Worm (Caenorhabditis elegans) whole organism, midembryonic: ENCODE data around the gene che-11.
"Not testable (repeated sequence)": the region's sequence is repeated elsewhere in the genome, so short reads cannot be mapped to it uniquely, and the experiment has no call there.

Source experiments
- T22C8.4 ChIP-seq: fragments of 200-800 bp; sonication (Bioruptor generic); IDR thresholded peaks from 2 replicates; pipeline ENCODE4 v1.3.6; 2022; ENCODE audit warnings: missing genetic modification characterization, missing compliant biosample characterization
- cog-1 ChIP-seq: sonication (generic microtip); optimal IDR thresholded peaks from 2 replicates; lab custom pipeline; 2016; ENCODE audit warnings: missing genetic modification characterization, missing compliant biosample characterization
- flt-1 ChIP-seq: fragments of 200-800 bp; sonication (Bioruptor generic); IDR thresholded peaks from 2 replicates; pipeline ENCODE4 v1.3.6; 2022; ENCODE audit warnings: missing genetic modification characterization, missing compliant biosample characterization
- klf-2 ChIP-seq: fragments of 200-800 bp; sonication (Bioruptor generic); conservative IDR thresholded peaks from 2 replicates; pipeline ENCODE4 v1.3.6; 2022; ENCODE audit warnings: missing genetic modification reagents, missing genetic modification characterization, missing compliant biosample characterization
- med-1 ChIP-seq: sonication (generic microtip); optimal IDR thresholded peaks from 2 replicates; lab custom pipeline; 2017; ENCODE audit warnings: missing genetic modification characterization, mild to moderate bottlenecking, missing compliant biosample characterization, antibody characterized with exemption, missing genetic modification reagents; ENCODE audit not compliant: insufficient read depth
- ref-1 ChIP-seq: fragments of 200-800 bp; sonication (Bioruptor generic); conservative IDR thresholded peaks from 2 replicates; pipeline ENCODE4 v1.3.6; 2022; ENCODE audit warnings: missing genetic modification reagents, missing genetic modification characterization, missing compliant biosample characterization
- tab-1 ChIP-seq: fragments of 200-800 bp; sonication (Bioruptor generic); IDR thresholded peaks from 2 replicates; pipeline ENCODE4 v1.3.6; 2022; ENCODE audit warnings: missing genetic modification characterization, missing compliant biosample characterization
- ztf-23 ChIP-seq: fragments of 200-800 bp; sonication (Bioruptor generic); IDR thresholded peaks from 2 replicates; pipeline ENCODE4 v1.3.6; 2022; ENCODE audit warnings: missing genetic modification reagents, missing genetic modification characterization, missing compliant biosample characterization
- ztf-29 ChIP-seq: fragments of 200-800 bp; sonication (Bioruptor generic); IDR thresholded peaks from 2 replicates; pipeline ENCODE4 v1.3.6; 2022; ENCODE audit warnings: missing genetic modification reagents, missing genetic modification characterization, missing compliant biosample characterization

Gene che-11

DNA sequence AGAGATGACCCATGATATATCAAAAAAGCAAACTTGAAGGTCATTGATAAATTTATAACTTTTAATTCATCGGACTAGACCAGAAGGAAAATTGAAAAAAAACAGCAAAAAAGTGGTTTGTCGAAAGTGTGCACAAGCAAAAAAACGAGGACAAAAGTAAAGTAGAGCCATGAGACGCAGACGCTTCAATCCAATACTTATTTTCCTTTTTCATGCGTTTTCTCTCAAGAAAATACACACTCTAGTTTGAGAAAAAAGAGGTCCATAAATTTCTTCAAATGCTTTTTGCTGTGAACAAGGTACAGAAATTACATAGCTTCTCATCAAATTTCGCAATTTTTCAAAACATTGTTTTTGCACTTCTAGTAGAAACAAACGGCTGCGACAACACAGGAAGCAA is 10.7 kb upstream of the che-11 start:
- TF ChIP-seq med-1 (GFP tag; lab: Kevin White, UChicago): no peak
- no peak for TF ChIP-seq ztf-29
- no peak for TF ChIP-seq cog-1
- no peak for TF ChIP-seq flt-1
- TF ChIP-seq T22C8.4: no peak

DNA sequence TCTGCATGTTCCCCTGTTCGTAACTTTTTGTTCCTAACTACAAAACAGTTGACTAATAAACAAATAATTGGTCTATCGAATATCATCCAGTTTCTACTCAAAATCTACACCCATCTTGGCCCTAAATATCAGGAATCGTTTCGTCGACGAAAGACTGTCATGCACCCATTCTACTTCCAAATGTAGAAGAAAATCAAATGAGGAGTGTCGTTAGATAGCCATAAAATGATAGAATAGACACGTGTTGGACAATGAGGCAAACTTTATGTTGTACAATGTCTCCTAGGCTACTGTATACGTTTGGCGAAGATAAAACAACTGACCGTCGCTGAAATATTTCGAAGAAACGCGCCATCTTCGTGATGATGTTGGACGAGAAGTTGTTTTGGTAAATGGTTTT is 9.5 kb upstream of the che-11 start:
- TF ChIP-seq T22C8.4: no peak
- no peak for TF ChIP-seq tab-1 (GFP tag; lab: Robert Waterston, UW)
- TF ChIP-seq ztf-23: no peak
- no peak for TF ChIP-seq cog-1
- TF ChIP-seq med-1 (GFP tag; lab: Kevin White, UChicago): no peak
- TF ChIP-seq flt-1: no peak
- no peak for TF ChIP-seq klf-2
- no peak for TF ChIP-seq ref-1
- TF ChIP-seq ztf-29: no peak

DNA sequence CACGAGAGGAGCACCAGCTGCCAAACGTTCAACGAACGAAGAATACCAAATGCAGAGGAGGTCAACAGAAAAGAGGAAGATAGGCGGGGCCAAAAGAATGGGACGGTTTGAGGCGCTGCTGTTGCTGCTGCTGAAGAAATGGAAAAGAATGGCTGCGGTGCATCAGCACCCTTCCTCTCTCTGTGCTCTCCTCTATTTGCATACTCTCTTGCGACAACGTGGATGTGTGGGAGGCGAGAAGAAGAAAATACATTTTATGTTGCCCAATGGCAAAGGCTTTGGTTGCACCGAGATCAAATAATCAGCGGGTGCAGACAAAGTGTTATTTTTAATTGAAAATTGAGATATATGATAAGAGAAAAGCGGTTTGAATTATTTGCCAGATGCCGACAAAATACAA is 7.9 kb upstream of the che-11 start:
- TF ChIP-seq tab-1 (GFP tag; lab: Robert Waterston, UW) (no peak), flt-1 (no peak), med-1 (GFP tag; lab: Kevin White, UChicago) (no peak), klf-2 (no peak), ref-1 (no peak), cog-1 (no peak)

DNA sequence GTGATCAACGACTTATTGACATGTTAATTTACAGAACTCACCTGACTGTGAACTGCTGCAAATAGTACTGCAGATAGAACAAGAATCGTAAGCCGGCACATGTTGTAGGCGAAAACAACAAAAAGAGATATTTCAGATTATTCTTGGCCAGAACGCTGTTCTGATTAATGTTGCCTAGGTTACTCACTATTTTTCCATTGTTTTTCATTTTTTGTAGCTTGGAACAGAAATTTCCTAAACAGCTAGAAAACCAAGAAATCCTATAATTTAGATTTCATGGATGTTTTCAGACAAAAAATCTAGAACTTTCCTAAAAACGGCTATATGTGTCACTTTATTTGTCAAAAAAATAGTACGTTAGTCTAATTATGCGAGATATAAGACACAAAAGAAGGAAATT is 4.0 kb upstream of the che-11 start, which contains the start of gene C27A7.9:
C27A7.9 (minus strand) TSS at position 101 of the 400 bp plus-strand sequence.
- TF ChIP-seq flt-1: no peak
- no peak for TF ChIP-seq cog-1
- no peak for TF ChIP-seq T22C8.4
- no peak for TF ChIP-seq ztf-29
- TF ChIP-seq klf-2: no peak
- no peak for TF ChIP-seq ztf-23
- TF ChIP-seq ref-1: no peak
- no peak for TF ChIP-seq med-1 (GFP tag; lab: Kevin White, UChicago)
- TF ChIP-seq tab-1 (GFP tag; lab: Robert Waterston, UW): no peak

DNA sequence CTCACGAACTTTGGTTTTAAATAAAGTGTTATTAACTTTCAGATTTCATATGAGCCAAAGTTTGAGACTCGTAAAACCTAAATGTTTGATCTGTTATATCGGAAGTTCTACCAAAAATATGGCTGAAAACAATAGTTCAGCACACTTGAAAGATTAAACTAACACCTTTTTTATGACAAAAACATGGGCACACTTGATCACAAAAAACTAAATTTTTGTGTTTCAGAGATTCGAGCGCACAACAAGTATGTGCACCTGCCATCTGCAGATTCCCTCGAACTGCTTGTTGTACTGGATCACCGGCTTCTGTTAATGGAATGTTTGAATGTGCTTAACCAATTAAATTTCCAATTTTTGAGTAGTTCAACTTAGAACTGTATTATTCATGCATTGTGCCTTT is 3.3 kb upstream of the che-11 start:
- TF ChIP-seq flt-1 (no peak), T22C8.4 (no peak), med-1 (GFP tag; lab: Kevin White, UChicago) (no peak), ref-1 (no peak), cog-1 (no peak), ztf-23 (no peak), tab-1 (GFP tag; lab: Robert Waterston, UW) (no peak), klf-2 (no peak), ztf-29 (no peak)

DNA sequence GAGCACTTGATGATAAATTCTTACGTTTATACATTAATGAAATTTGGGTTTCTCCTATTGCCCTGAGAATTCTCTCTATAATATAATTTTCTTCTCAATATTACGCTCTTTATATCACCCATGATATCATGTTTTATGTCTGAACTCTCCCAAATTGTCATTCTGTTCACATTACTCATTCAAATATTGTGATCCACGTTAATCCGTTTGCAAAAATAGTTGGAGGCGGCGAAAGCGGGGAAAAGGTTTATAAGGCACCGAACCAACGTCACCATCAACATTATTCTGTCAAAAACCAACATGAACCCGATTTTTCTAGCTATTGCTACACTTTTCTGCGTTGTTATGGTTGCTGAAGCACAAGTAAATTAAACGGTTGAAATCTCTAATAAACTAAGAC is 2.4 kb upstream of the che-11 start, which contains the start of gene C27A7.8:
C27A7.8 (plus strand) TSS at position 301 of the 400 bp plus-strand sequence.
- TF ChIP-seq klf-2 (no peak), med-1 (GFP tag; lab: Kevin White, UChicago) (no peak), T22C8.4 (no peak), ref-1 (no peak), flt-1 (no peak), ztf-23 (no peak)

DNA sequence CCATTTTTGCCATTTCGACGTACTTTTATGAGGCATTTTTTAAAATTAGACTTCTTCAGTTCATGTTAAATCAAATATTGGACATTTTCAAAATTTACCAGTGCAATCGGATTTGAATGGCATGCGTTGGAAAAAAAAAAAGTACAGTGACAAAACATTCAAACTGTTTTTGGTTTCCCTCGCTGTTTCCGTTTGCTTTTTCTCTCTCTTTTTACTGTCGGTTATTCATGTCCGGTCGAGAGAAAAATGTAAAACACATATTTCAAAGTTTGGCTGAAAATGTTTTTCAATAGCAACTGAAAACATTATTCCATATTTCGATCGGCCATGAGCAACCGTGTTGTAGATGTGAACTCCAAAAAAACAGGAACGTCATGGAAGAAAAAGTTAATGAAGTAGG is 9.9 kb downstream of the che-11 start, which contains the start of gene C27A7.3:
C27A7.3 (plus strand) TSS at position 301 of the 400 bp plus-strand sequence.
- TF ChIP-seq cog-1 (no peak), ztf-29 (no peak), flt-1 (no peak), ref-1 (no peak), ztf-23 (no peak), klf-2 (no peak), med-1 (GFP tag; lab: Kevin White, UChicago) (no peak), T22C8.4 (no peak), tab-1 (GFP tag; lab: Robert Waterston, UW) (no peak)

DNA sequence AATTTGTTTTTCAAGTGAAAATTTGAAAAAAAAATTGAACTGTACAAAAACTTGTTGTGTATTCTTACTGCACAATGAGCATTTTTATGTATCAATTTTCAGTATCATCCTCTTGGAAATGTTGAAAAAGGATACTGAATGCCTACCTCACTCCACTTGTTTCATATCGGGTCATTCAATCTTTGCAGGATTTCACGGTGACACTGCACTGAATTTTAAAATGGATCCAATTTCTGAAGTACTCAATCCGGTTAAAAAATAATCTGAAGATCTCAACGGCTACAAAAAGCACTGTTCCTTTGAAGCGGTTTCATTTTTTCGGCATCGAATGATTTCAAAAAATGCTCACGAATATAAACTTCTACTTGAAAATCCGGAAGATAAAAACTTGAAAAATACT is 12.6 kb downstream of the che-11 start:
- TF ChIP-seq cog-1 (no peak), ref-1 (no peak), ztf-23 (no peak), tab-1 (GFP tag; lab: Robert Waterston, UW) (no peak), med-1 (GFP tag; lab: Kevin White, UChicago) (no peak), ztf-29 (no peak), T22C8.4 (no peak), flt-1 (no peak), klf-2 (no peak)

DNA sequence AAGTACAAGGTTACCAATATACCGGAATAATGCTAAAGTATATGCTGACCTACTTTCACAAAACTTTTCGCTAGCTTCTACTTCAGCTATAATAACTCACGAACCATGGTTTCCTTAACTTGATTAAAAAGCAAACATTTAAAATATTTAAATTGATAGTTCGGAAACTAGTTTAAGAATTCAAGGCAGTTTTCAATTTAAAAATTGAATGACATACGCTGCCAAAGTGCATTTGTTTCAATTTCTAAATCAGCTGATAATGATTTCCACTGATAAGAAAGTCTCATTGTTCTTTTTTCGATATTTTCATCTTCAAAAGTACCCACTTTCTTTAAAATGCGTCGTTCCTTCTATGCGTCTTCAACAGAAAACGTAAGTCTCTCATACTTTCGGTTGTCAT is 19.4 kb downstream of the che-11 start, which contains the start of gene enpp-1:
enpp-1 (plus strand) TSS at position 301 of the 400 bp plus-strand sequence.
- TF ChIP-seq med-1 (GFP tag; lab: Kevin White, UChicago); ztf-23; flt-1: not testable (repeated sequence)

DNA sequence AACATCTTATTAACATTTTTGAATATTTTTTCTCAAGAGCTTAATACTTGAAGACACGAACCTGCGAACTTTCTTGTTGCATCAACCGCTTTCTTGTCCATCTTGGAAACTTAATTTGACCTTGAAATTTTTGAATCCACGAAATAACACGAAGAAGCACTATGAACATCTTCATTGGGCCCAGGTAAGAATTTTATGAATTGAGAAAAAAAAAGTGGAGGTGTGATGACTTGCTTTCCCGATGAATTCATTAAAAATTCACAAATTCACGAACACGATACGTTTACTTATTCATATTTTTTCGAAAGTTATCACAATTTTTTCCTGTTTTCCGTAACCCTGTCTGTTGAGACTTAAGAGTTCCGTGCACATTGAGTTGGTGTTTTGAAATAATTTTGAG is 19.8 kb downstream of the che-11 start, which contains the start of gene C27A7.6:
C27A7.6 (minus strand) TSS at position 101 of the 400 bp plus-strand sequence.
- TF ChIP-seq tab-1 (GFP tag; lab: Robert Waterston, UW); T22C8.4; flt-1: not testable (repeated sequence)

DNA sequence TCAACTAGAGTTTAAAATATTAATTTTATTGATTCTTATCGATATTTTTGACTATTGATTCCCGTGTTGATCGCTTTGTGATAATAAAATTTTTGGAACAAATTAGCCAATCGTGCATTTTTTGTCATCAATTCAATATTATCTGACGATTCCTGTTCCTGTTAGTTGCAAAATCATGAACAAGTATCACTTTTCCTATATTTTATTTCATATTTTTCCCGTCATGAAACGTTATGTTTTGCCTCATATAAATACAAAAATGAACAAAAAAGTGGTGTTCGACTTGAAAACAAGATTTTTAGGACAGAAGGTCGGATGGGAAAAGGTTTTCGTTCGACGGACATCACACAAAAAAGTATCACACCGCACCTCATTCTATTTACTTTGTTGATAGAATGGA is 29.2 kb downstream of the che-11 start, which contains the start of gene C13C4.6:
C13C4.6 (plus strand) TSS at position 301 of the 400 bp plus-strand sequence.
- no peak for TF ChIP-seq ref-1
- no peak for TF ChIP-seq ztf-23
- TF ChIP-seq klf-2: no peak
- no peak for TF ChIP-seq cog-1
- no peak for TF ChIP-seq med-1 (GFP tag; lab: Kevin White, UChicago)
- no peak for TF ChIP-seq T22C8.4
- no peak for TF ChIP-seq ztf-29
- TF ChIP-seq tab-1 (GFP tag; lab: Robert Waterston, UW): no peak
- no peak for TF ChIP-seq flt-1

DNA sequence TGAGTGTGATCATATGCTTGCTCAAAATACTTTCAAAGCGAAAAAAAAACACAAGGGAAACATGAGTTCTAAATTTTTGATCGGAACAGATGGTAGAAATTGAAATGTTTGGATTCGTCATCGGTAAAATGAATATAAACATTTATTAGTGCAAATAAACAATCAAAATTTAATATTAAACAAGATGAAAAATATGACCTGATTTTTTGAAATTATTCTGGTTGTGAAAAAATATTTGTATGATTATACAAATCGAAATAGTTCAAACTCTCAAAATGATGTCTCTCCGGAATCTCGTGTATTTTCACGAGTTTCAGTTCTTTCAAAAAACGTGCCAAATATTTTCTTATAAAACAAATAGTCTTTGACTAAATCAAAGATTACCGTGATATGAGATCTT is 30.1 kb downstream of the che-11 start, which contains the start of gene C13C4.7:
C13C4.7 (minus strand) TSS at position 101 of the 400 bp plus-strand sequence.
- no peak for TF ChIP-seq klf-2
